Worm (Caenorhabditis elegans) whole organism, late embryonic: ENCODE results near the gene srsx-14.

Experiments used
- ama-1 ChIP-seq: fragments of 150-350 bp; optimal IDR thresholded peaks from 2 replicates; lab custom pipeline; 2014
- ceh-18 ChIP-seq: sonication (generic microtip); optimal IDR thresholded peaks from 2 replicates; lab custom pipeline; 2016; ENCODE audit warnings: missing genetic modification characterization, missing compliant biosample characterization
- ceh-31 ChIP-seq: sonication (generic microtip); optimal IDR thresholded peaks from 2 replicates; lab custom pipeline; 2016; ENCODE audit warnings: missing genetic modification characterization, missing compliant biosample characterization
- ceh-34 ChIP-seq: sonication (generic microtip); optimal IDR thresholded peaks from 2 replicates; lab custom pipeline; 2016; ENCODE audit warnings: mild to moderate bottlenecking, missing genetic modification characterization, missing compliant biosample characterization
- ceh-9 ChIP-seq: sonication (generic microtip); optimal IDR thresholded peaks from 2 replicates; lab custom pipeline; 2016; ENCODE audit warnings: mild to moderate bottlenecking, missing genetic modification characterization, inconsistent platforms, missing compliant biosample characterization
- elt-2 ChIP-seq: sonication (generic microtip); optimal IDR thresholded peaks from 2 replicates; lab custom pipeline; 2016; ENCODE audit warnings: missing genetic modification reagents, missing genetic modification characterization, missing compliant biosample characterization
- fkh-10 ChIP-seq: fragments of 150-350 bp; optimal IDR thresholded peaks from 2 replicates; lab custom pipeline; 2014; ENCODE audit warnings: missing biosample characterization, missing genetic modification reagents, missing genetic modification characterization
- nhr-11 ChIP-seq: fragments of 150-350 bp; optimal IDR thresholded peaks from 2 replicates; lab custom pipeline; 2014; ENCODE audit warnings: missing biosample characterization, missing genetic modification characterization
- pax-1 ChIP-seq: fragments of 150-350 bp; optimal IDR thresholded peaks from 2 replicates; lab custom pipeline; 2014; ENCODE audit warnings: missing biosample characterization, missing genetic modification characterization
- pha-4 ChIP-seq: fragments of 150-350 bp; optimal IDR thresholded peaks from 2 replicates; lab custom pipeline; 2018; ENCODE audit warnings: missing biosample characterization, missing genetic modification reagents, missing genetic modification characterization
- pqm-1 ChIP-seq: sonication (generic microtip); optimal IDR thresholded peaks from 2 replicates; lab custom pipeline; 2016; ENCODE audit warnings: missing genetic modification characterization, missing compliant biosample characterization
- unc-55 ChIP-seq: sonication (generic microtip); optimal IDR thresholded peaks from 2 replicates; lab custom pipeline; 2017; ENCODE audit warnings: missing biosample characterization, missing genetic modification reagents, missing genetic modification characterization

DNA sequence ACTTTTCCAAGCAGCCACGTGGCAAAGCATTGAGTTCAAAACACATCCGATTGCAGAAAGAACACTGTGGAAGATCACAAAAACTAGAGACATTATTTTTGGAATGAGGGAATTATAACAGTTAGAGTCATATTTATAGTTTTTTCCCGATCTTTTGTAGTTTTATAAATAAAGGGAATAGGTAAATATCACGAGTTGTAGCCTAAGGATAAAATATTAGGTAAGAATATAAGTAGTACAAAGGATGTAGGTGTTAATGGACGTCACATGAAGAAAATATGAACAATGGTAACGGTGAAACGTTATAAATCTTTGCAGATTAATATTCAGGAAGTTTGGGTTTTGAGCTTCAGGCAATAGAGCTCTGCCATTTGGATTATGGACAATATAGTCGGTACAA lies 47.5 kb upstream of the srsx-14 start, which contains the start of gene srd-5:
- no peak for TF ChIP-seq ceh-31 (tag; lab: Kevin White, UChicago)
- TF ChIP-seq fkh-10 (GFP tag; lab: Kevin White, UChicago), result no peak
- no peak for TF ChIP-seq unc-55 (GFP tag; lab: Kevin White, UChicago)
- no peak for TF ChIP-seq pax-1 (tag; lab: Kevin White, UChicago)
- no peak for TF ChIP-seq pha-4
- TF ChIP-seq pqm-1, result no peak
- no peak for TF ChIP-seq ceh-34 (tag; lab: Kevin White, UChicago)
- no peak for TF ChIP-seq nhr-11
- no peak for TF ChIP-seq ceh-18
- no peak for TF ChIP-seq ama-1 (lab: Kevin White, UChicago)
- TF ChIP-seq elt-2 (tag; lab: Kevin White, UChicago), result no peak
- TF ChIP-seq ceh-9 (tag; lab: Kevin White, UChicago), result no peak
